Worm (Caenorhabditis elegans): ENCODE measurements around the gene srxa-4.

srxa-4 gene

ce11 chrV:7434805-7435363, 14.6 kb downstream of the srxa-4 start (continued):
- peak; percentile 78 for TF ChIP-seq dmd-6 (GFP tag; IDR thresholded peaks at IDR 0.05)
- TF ChIP-seq lsy-2 (tag; optimal IDR thresholded peaks at IDR 0.05), result peak in 1 of 2 experiments; percentile 68

- no peak for TF ChIP-seq nhr-102 (tag; optimal IDR thresholded peaks at IDR 0.05)
- peak; percentile 33 for TF ChIP-seq hlh-30 (tag; optimal IDR thresholded peaks at IDR 0.05; ENCODE audit: insufficient read depth)
- peak; percentile 97 for TF ChIP-seq aha-1 (tag)
- no peak for TF ChIP-seq aly-2 (tag; optimal IDR thresholded peaks at IDR 0.05)
- no peak for TF ChIP-seq lin-1 (GFP tag; IDR thresholded peaks at IDR 0.05)
- peak; percentile 74 for TF ChIP-seq ama-1 (optimal IDR thresholded peaks at IDR 0.05)
- no peak for TF ChIP-seq nhr-76 (tag; optimal IDR thresholded peaks at IDR 0.05)
- TF ChIP-seq unc-62 (GFP tag; optimal IDR thresholded peaks at IDR 0.05 in 1 of 2), result no peak
- no peak for TF ChIP-seq unc-62 (tag; optimal IDR thresholded peaks at IDR 0.05)
- no peak for TF ChIP-seq snpc-1.2 (GFP tag; IDR thresholded peaks at IDR 0.05)
- no peak for TF ChIP-seq ceh-28 (tag; optimal IDR thresholded peaks at IDR 0.05)
- no peak for TF ChIP-seq nhr-48 (tag; optimal IDR thresholded peaks at IDR 0.05)
- no peak for TF ChIP-seq nhr-25 (tag; optimal IDR thresholded peaks at IDR 0.05; ENCODE audit: borderline replicate concordance, insufficient read depth)
- TF ChIP-seq nhr-237 (tag; optimal IDR thresholded peaks at IDR 0.05), result no peak
- no peak for TF ChIP-seq egl-27 (tag; optimal IDR thresholded peaks at IDR 0.05)
- TF ChIP-seq lin-38 (GFP tag; IDR thresholded peaks at IDR 0.05), result no peak
- no peak for TF ChIP-seq lin-15B (tag; optimal IDR thresholded peaks at IDR 0.05)
- no peak for TF ChIP-seq mxl-3 (GFP tag; optimal IDR thresholded peaks at IDR 0.05)
- no peak for TF ChIP-seq D1046.2 (GFP tag; IDR thresholded peaks at IDR 0.05)
- TF ChIP-seq nhr-28 (tag; optimal IDR thresholded peaks at IDR 0.05), result peak; percentile 55
- TF ChIP-seq ZK546.5 (tag; optimal IDR thresholded peaks at IDR 0.05), result no peak
- TF ChIP-seq nhr-42 (GFP tag; IDR thresholded peaks at IDR 0.05), result no peak
- peak; percentile 15 for TF ChIP-seq dve-1 (tag; optimal IDR thresholded peaks at IDR 0.05; ENCODE audit: insufficient read depth)
- no peak for TF ChIP-seq spr-3 (GFP tag; optimal IDR thresholded peaks at IDR 0.05)
- no peak for TF ChIP-seq dmd-9 (GFP tag; IDR thresholded peaks at IDR 0.05)
- no peak for TF ChIP-seq jun-1 (tag; optimal IDR thresholded peaks at IDR 0.05)
- TF ChIP-seq hif-1 (tag; optimal IDR thresholded peaks at IDR 0.05), result peak in 1 of 2 experiments; percentile 41
- TF ChIP-seq zag-1 (tag; optimal IDR thresholded peaks at IDR 0.05), result no peak
- peak in 1 of 2 experiments; percentile 3 for TF ChIP-seq mdl-1 (tag; optimal IDR thresholded peaks at IDR 0.05)
- no peak for TF ChIP-seq F10B5.3 (tag; optimal IDR thresholded peaks at IDR 0.05)
- 0 out of 2 replicates have a peak, but pooled peaks have one; percentile 28 for TF ChIP-seq hmg-1.1 (GFP tag; IDR thresholded peaks at IDR 0.05)
- no peak for TF ChIP-seq lsy-2 (tag; optimal IDR thresholded peaks at IDR 0.05)
- TF ChIP-seq zfp-3 (GFP tag; conservative IDR thresholded peaks at IDR 0.05), result 0 out of 2 replicates have a peak, but pooled peaks have one; percentile 22
- TF ChIP-seq mes-2 (tag; optimal IDR thresholded peaks at IDR 0.05; ENCODE audit: poor library complexity, severe bottlenecking), result no peak
- TF ChIP-seq F44E2.7 (GFP tag; IDR thresholded peaks at IDR 0.05), result no peak
Observed at ce11 chrV:7435376-7436204, 15.3 kb downstream of the srxa-4 start, which contains the start of the genes ddo-2 and F25E5.8. Gene ddo-2 (minus strand): TSS chrV:7435705. Gene F25E5.8 (plus strand): TSS chrV:7435930.

ce11 chrV:7436509-7436908, 16.2 kb downstream of the srxa-4 start:
- TF ChIP-seq dmd-8 (GFP tag; IDR thresholded peaks at IDR 0.05) (no peak), zag-1 (tag; optimal IDR thresholded peaks at IDR 0.05) (no peak), tra-1 (GFP tag; IDR thresholded peaks at IDR 0.05) (no peak), mdt-29 (GFP tag; IDR thresholded peaks at IDR 0.05) (no peak), nhr-42 (GFP tag; IDR thresholded peaks at IDR 0.05) (no peak), aha-1 (tag) (peak; percentile 90), dve-1 (tag; optimal IDR thresholded peaks at IDR 0.05; ENCODE audit: insufficient read depth) (no peak)
